Fruit fly (Drosophila melanogaster) whole organism, embryonic: ENCODE results near the gene Bet3.

Experiments
- B-H2 ChIP-seq: fragments of 200-800 bp; sonication (Bioruptor generic); optimal IDR thresholded peaks from 2 replicates; lab custom pipeline; 2018; ENCODE audit warnings: missing biosample characterization, mild to moderate bottlenecking, missing genetic modification characterization
- CG8388 ChIP-seq: fragments of 200-800 bp; sonication (Bioruptor generic); optimal IDR thresholded peaks from 2 replicates; lab custom pipeline; 2019; ENCODE audit warnings: missing biosample characterization, mild to moderate bottlenecking, missing genetic modification characterization, moderate library complexity
- HHEX ChIP-seq: fragments of 200-800 bp; sonication (Bioruptor generic); optimal IDR thresholded peaks from 3 replicates; lab custom pipeline; 2017; ENCODE audit warnings: missing biosample characterization, mild to moderate bottlenecking, missing genetic modification characterization, missing genetic modification reagents
- ara ChIP-seq: fragments of 200-800 bp; sonication (Bioruptor generic); IDR thresholded peaks from 2 replicates; pipeline ENCODE4 v1.3.6; 2022; ENCODE audit warnings: missing biosample characterization, missing genetic modification characterization
- da ChIP-seq: fragments of 200-800 bp; sonication (Bioruptor generic); optimal IDR thresholded peaks from 2 replicates; lab custom pipeline; 2016; ENCODE audit warnings: missing biosample characterization, missing genetic modification characterization
- kay ChIP-seq: fragments of 200-800 bp; sonication (Bioruptor generic); optimal IDR thresholded peaks from 2 replicates; lab custom pipeline; 2016; ENCODE audit warnings: missing biosample characterization, missing genetic modification characterization
- pnt ChIP-seq: fragments of 200-800 bp; sonication (Bioruptor generic); optimal IDR thresholded peaks from 3 replicates; lab custom pipeline; 2016; ENCODE audit warnings: missing biosample characterization, missing genetic modification characterization
- sens ChIP-seq: fragments of 200-800 bp; sonication (Bioruptor generic); peaks from one replicate; lab custom pipeline; 2016; ENCODE audit warnings: missing biosample characterization, missing genetic modification characterization

- TF ChIP-seq kay (GFP tag; lab: Kevin White, UChicago) (no peak), HHEX (GFP tag; lab: Kevin White, UChicago) (peak; percentile 12), CG8388 (GFP tag; lab: Kevin White, UChicago) (peak; percentile 21), da (peak; percentile 0), ara (GFP tag; lab: Robert Waterston, UW) (peak; percentile 55; the same call in 1 of the 2 replicates), B-H2 (GFP tag; lab: Kevin White, UChicago) (peak; percentile 69), sens (GFP tag; lab: Kevin White, UChicago) (peak; percentile 92), pnt (GFP tag; lab: Kevin White, UChicago) (peak; percentile 49)
Observed at dm6 chr3L:9441907-9442479, at the start of gene Bet3, which contains the start of gene Nf-YA.
